Fruit fly (Drosophila melanogaster) whole organism, embryonic: ENCODE results near the gene Unc50.
A peak's percentile ranks its signal among the peaks of the same experiment; 100 is the strongest.

Source experiments
- Atf-2 ChIP-seq: fragments of 200-800 bp; sonication (Bioruptor generic); optimal IDR thresholded peaks from 2 replicates; lab custom pipeline; 2016; ENCODE audit warnings: missing biosample characterization, missing genetic modification characterization
- B-H1 ChIP-seq: fragments of 200-800 bp; sonication (Bioruptor generic); IDR thresholded peaks from 3 replicates; pipeline ENCODE4 v1.3.6; 2022; ENCODE audit warnings: missing biosample characterization, missing genetic modification characterization
- CG1024 ChIP-seq: fragments of 200-800 bp; sonication (Bioruptor generic); IDR thresholded peaks from 2 replicates; pipeline ENCODE4 v1.3.6; 2022; ENCODE audit warnings: missing biosample characterization, missing genetic modification characterization
- CG10462 ChIP-seq: fragments of 200-800 bp; sonication (Bioruptor generic); optimal IDR thresholded peaks from 2 replicates; lab custom pipeline; 2016; ENCODE audit warnings: missing biosample characterization, missing genetic modification characterization
- CG10979 ChIP-seq: fragments of 200-800 bp; sonication (Bioruptor generic); optimal IDR thresholded peaks from 2 replicates; lab custom pipeline; 2018; ENCODE audit warnings: missing biosample characterization, mild to moderate bottlenecking, missing genetic modification characterization, moderate library complexity
- CG12659 ChIP-seq: fragments of 200-800 bp; sonication (Bioruptor generic); optimal IDR thresholded peaks from 3 replicates; lab custom pipeline; 2017; ENCODE audit warnings: mild to moderate bottlenecking, missing biosample characterization, missing genetic modification reagents, missing genetic modification characterization
- CG12769 ChIP-seq: fragments of 200-800 bp; sonication (Bioruptor generic); optimal IDR thresholded peaks from 2 replicates; lab custom pipeline; 2019; ENCODE audit warnings: missing biosample characterization, mild to moderate bottlenecking, missing genetic modification characterization, moderate library complexity
- CG13287 ChIP-seq: fragments of 200-800 bp; sonication (Bioruptor generic); IDR thresholded peaks from 2 replicates; pipeline ENCODE4 v1.3.6; 2022; ENCODE audit warnings: missing biosample characterization, missing genetic modification characterization; ENCODE audit not compliant: partially characterized antibody
- CG13296 ChIP-seq: fragments of 200-800 bp; sonication (Bioruptor generic); optimal IDR thresholded peaks from 3 replicates; lab custom pipeline; 2018; ENCODE audit warnings: missing biosample characterization, mild to moderate bottlenecking, missing genetic modification characterization
- CG13624 ChIP-seq: fragments of 200-800 bp; sonication (Bioruptor generic); optimal IDR thresholded peaks from 2 replicates; lab custom pipeline; 2016; ENCODE audit warnings: missing biosample characterization, missing genetic modification characterization
- CG14860 ChIP-seq: fragments of 200-800 bp; sonication (Bioruptor generic); IDR thresholded peaks from 3 replicates; pipeline ENCODE4 v1.3.6; 2022; ENCODE audit warnings: missing biosample characterization, missing genetic modification characterization; ENCODE audit not compliant: partially characterized antibody
- CG15514 ChIP-seq: fragments of 200-800 bp; sonication (Bioruptor generic); optimal IDR thresholded peaks from 3 replicates; lab custom pipeline; 2017; ENCODE audit warnings: missing biosample characterization, missing genetic modification characterization, mild to moderate bottlenecking, moderate library complexity, missing genetic modification reagents
- CG15696 ChIP-seq: fragments of 200-800 bp; sonication (Bioruptor generic); optimal IDR thresholded peaks from 2 replicates; lab custom pipeline; 2019; ENCODE audit warnings: missing biosample characterization, mild to moderate bottlenecking, missing genetic modification characterization, moderate library complexity
- CG17186 ChIP-seq: fragments of 200-800 bp; sonication (Bioruptor generic); optimal IDR thresholded peaks from 3 replicates; lab custom pipeline; 2017; ENCODE audit warnings: missing biosample characterization, missing genetic modification reagents, missing genetic modification characterization
- CG17385 ChIP-seq: fragments of 200-800 bp; sonication (Bioruptor generic); optimal IDR thresholded peaks from 3 replicates; lab custom pipeline; 2018; ENCODE audit warnings: missing biosample characterization, mild to moderate bottlenecking, missing genetic modification characterization
- CG3838 ChIP-seq: fragments of 200-800 bp; sonication (Bioruptor generic); optimal IDR thresholded peaks from 3 replicates; lab custom pipeline; 2016; ENCODE audit warnings: missing biosample characterization, missing genetic modification characterization
- CG4707 ChIP-seq: fragments of 200-800 bp; sonication (Bioruptor generic); optimal IDR thresholded peaks from 2 replicates; lab custom pipeline; 2018; ENCODE audit warnings: missing biosample characterization, mild to moderate bottlenecking, missing genetic modification characterization, moderate library complexity
- CG7839 ChIP-seq: fragments of 200-800 bp; sonication (Bioruptor generic); optimal IDR thresholded peaks from 3 replicates; lab custom pipeline; 2018; ENCODE audit warnings: missing biosample characterization, mild to moderate bottlenecking, missing genetic modification characterization, moderate library complexity
- CG8359 ChIP-seq: fragments of 200-800 bp; sonication (Bioruptor generic); optimal IDR thresholded peaks from 2 replicates; lab custom pipeline; 2017; ENCODE audit warnings: missing biosample characterization, mild to moderate bottlenecking, missing genetic modification characterization, borderline replicate concordance
- CG8924 ChIP-seq: fragments of 200-800 bp; optimal IDR thresholded peaks from 3 replicates; lab custom pipeline; 2019; ENCODE audit warnings: missing biosample characterization, mild to moderate bottlenecking, missing genetic modification characterization, moderate library complexity
- Doc3 ChIP-seq: fragments of 200-800 bp; sonication (Bioruptor generic); IDR thresholded peaks from 3 replicates; pipeline ENCODE4 v1.3.6; 2022; ENCODE audit warnings: missing biosample characterization, missing genetic modification characterization; ENCODE audit not compliant: partially characterized antibody
- Dp ChIP-seq: fragments of 200-800 bp; sonication (Bioruptor generic); optimal IDR thresholded peaks from 2 replicates; lab custom pipeline; 2018; ENCODE audit warnings: missing biosample characterization, mild to moderate bottlenecking, missing genetic modification characterization, moderate library complexity
- Dref ChIP-seq: fragments of 200-800 bp; sonication (Bioruptor generic); IDR thresholded peaks from 2 replicates; pipeline ENCODE4 v1.3.6; 2022; ENCODE audit warnings: missing biosample characterization, missing genetic modification characterization
- Mad ChIP-seq: fragments of 200-800 bp; sonication (Bioruptor generic); optimal IDR thresholded peaks from 2 replicates; lab custom pipeline; 2016; ENCODE audit warnings: missing biosample characterization, missing genetic modification characterization
- Meics ChIP-seq: fragments of 200-800 bp; sonication (Bioruptor generic); optimal IDR thresholded peaks from 2 replicates; lab custom pipeline; 2017; ENCODE audit warnings: missing biosample characterization, mild to moderate bottlenecking, missing genetic modification characterization
- Mes4 ChIP-seq: fragments of 200-800 bp; sonication (Bioruptor generic); optimal IDR thresholded peaks from 2 replicates; lab custom pipeline; 2016; ENCODE audit warnings: missing biosample characterization, missing genetic modification characterization
- NC2α ChIP-seq: fragments of 200-800 bp; sonication (Bioruptor generic); optimal IDR thresholded peaks from 2 replicates; lab custom pipeline; 2016; ENCODE audit warnings: missing biosample characterization, missing genetic modification characterization
- Six4 ChIP-seq: fragments of 200-800 bp; sonication (Bioruptor generic); optimal IDR thresholded peaks from 2 replicates; lab custom pipeline; 2016; ENCODE audit warnings: missing biosample characterization, missing genetic modification characterization
- ara ChIP-seq: fragments of 200-800 bp; sonication (Bioruptor generic); IDR thresholded peaks from 2 replicates; pipeline ENCODE4 v1.3.6; 2022; ENCODE audit warnings: missing biosample characterization, missing genetic modification characterization
- bowl ChIP-seq: fragments of 200-800 bp; sonication (Bioruptor generic); IDR thresholded peaks from 2 replicates; pipeline ENCODE4 v1.3.6; 2022; ENCODE audit warnings: missing biosample characterization, missing genetic modification characterization
- dmrt99B ChIP-seq: fragments of 200-800 bp; sonication (Bioruptor generic); optimal IDR thresholded peaks from 2 replicates; lab custom pipeline; 2018; ENCODE audit warnings: missing biosample characterization, mild to moderate bottlenecking, missing genetic modification characterization, moderate library complexity
- exex ChIP-seq: fragments of 200-800 bp; sonication (Bioruptor generic); optimal IDR thresholded peaks from 4 replicates; lab custom pipeline; 2018; ENCODE audit warnings: missing biosample characterization, mild to moderate bottlenecking, missing genetic modification characterization, moderate library complexity
- fd96Cb ChIP-seq: fragments of 200-800 bp; sonication (Bioruptor generic); optimal IDR thresholded peaks from 2 replicates; lab custom pipeline; 2018; ENCODE audit warnings: missing biosample characterization, mild to moderate bottlenecking, missing genetic modification characterization, moderate library complexity
- gem ChIP-seq: fragments of 200-800 bp; sonication (Bioruptor generic); optimal IDR thresholded peaks from 2 replicates; lab custom pipeline; 2019; ENCODE audit warnings: missing biosample characterization, mild to moderate bottlenecking, missing genetic modification characterization, moderate library complexity
- gro ChIP-seq: fragments of 200-800 bp; sonication (Bioruptor generic); optimal IDR thresholded peaks from 2 replicates; lab custom pipeline; 2016; ENCODE audit warnings: missing biosample characterization, missing genetic modification characterization
- gsb-n ChIP-seq: fragments of 200-800 bp; sonication (Bioruptor generic); optimal IDR thresholded peaks from 3 replicates; lab custom pipeline; 2018; ENCODE audit warnings: missing biosample characterization, mild to moderate bottlenecking, missing genetic modification characterization
- her ChIP-seq: fragments of 200-800 bp; sonication (Bioruptor generic); optimal IDR thresholded peaks from 2 replicates; lab custom pipeline; 2016; ENCODE audit warnings: missing biosample characterization, missing genetic modification characterization
- inv ChIP-seq: fragments of 200-800 bp; sonication (Bioruptor generic); IDR thresholded peaks from 2 replicates; pipeline ENCODE4 v1.3.6; 2022; ENCODE audit warnings: missing biosample characterization, missing genetic modification characterization; ENCODE audit not compliant: partially characterized antibody
- lmd ChIP-seq: fragments of 200-800 bp; sonication (Bioruptor generic); IDR thresholded peaks from 2 replicates; pipeline ENCODE4 v1.3.6; 2022; ENCODE audit warnings: missing biosample characterization, missing genetic modification characterization
- mam ChIP-seq: fragments of 200-800 bp; sonication (Bioruptor generic); optimal IDR thresholded peaks from 3 replicates; lab custom pipeline; 2016; ENCODE audit warnings: missing biosample characterization, missing genetic modification characterization
- odd ChIP-seq: fragments of 200-800 bp; sonication (Bioruptor generic); optimal IDR thresholded peaks from 2 replicates; lab custom pipeline; 2017; ENCODE audit warnings: missing biosample characterization, mild to moderate bottlenecking, missing genetic modification characterization
- peb ChIP-seq: fragments of 200-800 bp; sonication (Bioruptor generic); IDR thresholded peaks from 2 replicates; pipeline ENCODE4 v1.3.6; 2022; ENCODE audit warnings: missing biosample characterization, missing genetic modification characterization
- pfk ChIP-seq: fragments of 200-800 bp; sonication (Bioruptor generic); optimal IDR thresholded peaks from 2 replicates; lab custom pipeline; 2018; ENCODE audit warnings: missing biosample characterization, mild to moderate bottlenecking, missing genetic modification characterization, moderate library complexity
- tll ChIP-seq, 2 experiments: fragments of 200-800 bp in 1 of 2; fragments of >200 bp in 1 of 2; sonication (Bioruptor generic) in 1 of 2; optimal IDR thresholded peaks; 2 replicates each; lab custom pipeline; 2017 to 2019; ENCODE audit warnings: missing biosample characterization in 2 of 2, missing genetic modification characterization in 2 of 2, mild to moderate bottlenecking in 1 of 2, moderate library complexity in 1 of 2
- unpg ChIP-seq: fragments of 200-800 bp; sonication (Bioruptor generic); optimal IDR thresholded peaks from 3 replicates; lab custom pipeline; 2018; ENCODE audit warnings: missing biosample characterization, mild to moderate bottlenecking, missing genetic modification characterization, moderate library complexity
- wdn ChIP-seq: fragments of 200-800 bp; sonication (Bioruptor generic); IDR thresholded peaks from 2 replicates; pipeline ENCODE4 v1.3.6; 2022; ENCODE audit warnings: missing biosample characterization, missing genetic modification characterization
- wor ChIP-seq: fragments of 200-800 bp; sonication (Bioruptor generic); IDR thresholded peaks from 2 replicates; pipeline ENCODE4 v1.3.6; 2022; ENCODE audit warnings: missing biosample characterization, missing genetic modification characterization
- zen ChIP-seq: fragments of 200-800 bp; sonication (Bioruptor generic); optimal IDR thresholded peaks from 3 replicates; lab custom pipeline; 2018; ENCODE audit warnings: missing biosample characterization, mild to moderate bottlenecking, missing genetic modification characterization, moderate library complexity

The Unc50 gene

dm6 chr3R:8663668-8664283 lies 12.6 kb downstream of the Unc50 start, which contains the start of gene CG8032 (continued):
- TF ChIP-seq Mes4 = peak; percentile 38
- peak; percentile 51 for TF ChIP-seq CG12769
- TF ChIP-seq Meics (GFP tag; lab: Kevin White, UChicago) = peak; percentile 12
- peak; percentile 44 for TF ChIP-seq CG17186 (GFP tag; lab: Kevin White, UChicago)
- TF ChIP-seq ara (GFP tag; lab: Robert Waterston, UW) = no peak
- peak; percentile 64 for TF ChIP-seq mam
- TF ChIP-seq CG15514 = peak; percentile 54
- peak; percentile 4 for TF ChIP-seq exex (tag; lab: Kevin White, UChicago)
- TF ChIP-seq wor = no peak
- TF ChIP-seq CG7839 (tag; lab: Kevin White, UChicago) = peak; percentile 41
- no peak for TF ChIP-seq CG4707 (GFP tag; lab: Kevin White, UChicago)
- peak; percentile 47 for TF ChIP-seq CG8924 (tag; lab: Kevin White, UChicago)
- TF ChIP-seq unpg (GFP tag; lab: Kevin White, UChicago) = peak; percentile 34
- TF ChIP-seq CG13624 (GFP tag; lab: Kevin White, UChicago) = peak; percentile 57
- 0 out of 2 replicates have a peak, but pooled peaks have one; percentile 17 for TF ChIP-seq peb (GFP tag; lab: Robert Waterston, UW)
- TF ChIP-seq CG1024 = no peak
- peak; percentile 23 for TF ChIP-seq gsb-n (tag; lab: Kevin White, UChicago)
- TF ChIP-seq CG13287 (GFP tag; lab: Robert Waterston, UW) = peak; percentile 80
- no peak for TF ChIP-seq fd96Cb
- TF ChIP-seq gem (tag; lab: Kevin White, UChicago) = peak; percentile 51
- TF ChIP-seq CG14860 (GFP tag; lab: Robert Waterston, UW) = peak; percentile 51; the same call in 1 of the 3 replicates
- peak; percentile 11 for TF ChIP-seq CG17385
- TF ChIP-seq CG10979 (tag; lab: Kevin White, UChicago) = peak; percentile 18
- TF ChIP-seq CG3838 = no peak
- peak; percentile 37 for TF ChIP-seq CG10462
- no peak for TF ChIP-seq NC2α
- TF ChIP-seq CG15696 (tag; lab: Kevin White, UChicago) = peak; percentile 9
- 0 out of 2 replicates have a peak, but pooled peaks have one; percentile 27 for TF ChIP-seq inv (GFP tag; lab: Robert Waterston, UW)
- no peak for TF ChIP-seq B-H1
- TF ChIP-seq Dref (GFP tag; lab: Robert Waterston, UW) = peak; percentile 72
- peak; percentile 37 for TF ChIP-seq Dp (GFP tag; lab: Kevin White, UChicago)
- peak; percentile 4 for TF ChIP-seq Six4 (GFP tag; lab: Kevin White, UChicago)
- peak; percentile 54 for TF ChIP-seq Mad (GFP tag; lab: Kevin White, UChicago)
- peak; percentile 16 for TF ChIP-seq CG13296 (GFP tag; lab: Kevin White, UChicago)
- no peak for TF ChIP-seq pfk (GFP tag; lab: Kevin White, UChicago)
- TF ChIP-seq Atf-2 (GFP tag; lab: Kevin White, UChicago) = peak; percentile 28
- no peak for TF ChIP-seq odd (GFP tag; lab: Kevin White, UChicago)
- TF ChIP-seq lmd = peak; percentile 15; the same call in 1 of the 2 replicates
- peak; percentile 43 for TF ChIP-seq CG12659 (GFP tag; lab: Kevin White, UChicago)
- TF ChIP-seq wdn (GFP tag; lab: Robert Waterston, UW) = no peak
- peak; percentile 27 for TF ChIP-seq her (GFP tag; lab: Kevin White, UChicago)
- peak; percentile 37 for TF ChIP-seq zen (tag; lab: Kevin White, UChicago)
- TF ChIP-seq dmrt99B = peak; percentile 26
- TF ChIP-seq CG8359 (GFP tag; lab: Kevin White, UChicago) = no peak
- no peak for TF ChIP-seq bowl (GFP tag; lab: Robert Waterston, UW)
- peak in 1 of 2 experiments; percentile 40 for TF ChIP-seq tll (GFP tag; optimal IDR thresholded peaks at IDR 0.05; lab: Kevin White, UChicago)
- peak; percentile 42 for TF ChIP-seq gro (GFP tag; lab: Kevin White, UChicago)
- peak; percentile 65 for TF ChIP-seq Doc3 (GFP tag; lab: Robert Waterston, UW)
